Worm (Caenorhabditis elegans) whole organism, L1 larva: ENCODE measurements around the gene F59E12.15.

Experiments
- C04F5.9 ChIP-seq: sonication (generic microtip); optimal IDR thresholded peaks from 2 replicates; lab custom pipeline; 2016; ENCODE audit warnings: missing genetic modification characterization, missing compliant biosample characterization
- C16A3.4 ChIP-seq: fragments of 150-350 bp; optimal IDR thresholded peaks from 2 replicates; lab custom pipeline; 2014; ENCODE audit warnings: missing biosample characterization, missing genetic modification characterization
- Y116A8C.19 ChIP-seq: sonication (generic microtip); optimal IDR thresholded peaks from 2 replicates; lab custom pipeline; 2016; ENCODE audit warnings: missing compliant biosample characterization, missing genetic modification characterization, borderline replicate concordance
- aha-1 ChIP-seq: fragments of 150-350 bp; optimal IDR thresholded peaks from 2 replicates; lab custom pipeline; 2014; ENCODE audit warnings: missing biosample characterization, missing genetic modification characterization
- alr-1 ChIP-seq: fragments of 200-800 bp; sonication (Bioruptor generic); optimal IDR thresholded peaks from 2 replicates; lab custom pipeline; 2018; ENCODE audit warnings: borderline replicate concordance, mild to moderate bottlenecking, missing genetic modification characterization, missing compliant biosample characterization
- aly-2 ChIP-seq: fragments of 150-350 bp; optimal IDR thresholded peaks from 2 replicates; lab custom pipeline; 2014; ENCODE audit warnings: missing biosample characterization, missing genetic modification characterization
- blmp-1 ChIP-seq: fragments of 150-350 bp; optimal IDR thresholded peaks from 2 replicates; lab custom pipeline; 2014; ENCODE audit warnings: missing biosample characterization, missing genetic modification characterization
- ceh-63 ChIP-seq: fragments of 200-800 bp; sonication (Bioruptor generic); optimal IDR thresholded peaks from 2 replicates; lab custom pipeline; 2018; ENCODE audit warnings: mild to moderate bottlenecking, missing genetic modification characterization, missing compliant biosample characterization
- ceh-90 ChIP-seq: sonication (generic microtip); optimal IDR thresholded peaks from 2 replicates; lab custom pipeline; 2016; ENCODE audit warnings: missing genetic modification characterization, missing compliant biosample characterization
- dsc-1 ChIP-seq: sonication (generic microtip); optimal IDR thresholded peaks from 2 replicates; lab custom pipeline; 2016; ENCODE audit warnings: mild to moderate bottlenecking, missing genetic modification characterization, missing compliant biosample characterization
- efl-3 ChIP-seq: fragments of 200-800 bp; sonication (Bioruptor generic); optimal IDR thresholded peaks from 2 replicates; lab custom pipeline; 2018; ENCODE audit warnings: mild to moderate bottlenecking, missing genetic modification characterization, missing compliant biosample characterization
- egl-13 ChIP-seq: sonication (generic microtip); optimal IDR thresholded peaks from 2 replicates; lab custom pipeline; 2016; ENCODE audit warnings: missing genotype, missing genetic modification reagents, missing genetic modification characterization, missing compliant biosample characterization
- elt-3 ChIP-seq, 6 experiments: fragments of 150-350 bp in 1 of 6; sonication (generic microtip); optimal IDR thresholded peaks; 2 replicates each; lab custom pipeline; 2017 to 2018; ENCODE audit warnings: missing biosample characterization in 6 of 6, missing genetic modification characterization in 6 of 6, inconsistent platforms in 1 of 6
- ets-5 ChIP-seq: fragments of 200-800 bp; sonication (Bioruptor generic); IDR thresholded peaks from 2 replicates; pipeline ENCODE4 v1.3.6; 2022; ENCODE audit warnings: missing genetic modification characterization, missing compliant biosample characterization
- fkh-8 ChIP-seq: sonication (generic microtip); optimal IDR thresholded peaks from 2 replicates; lab custom pipeline; 2016; ENCODE audit warnings: mild to moderate bottlenecking, missing genetic modification characterization, missing compliant biosample characterization
- fos-1 ChIP-seq: fragments of 150-350 bp; optimal IDR thresholded peaks from 2 replicates; lab custom pipeline; 2014; ENCODE audit warnings: missing biosample characterization, missing genetic modification characterization
- grh-1 ChIP-seq: fragments of 200-800 bp; sonication (Bioruptor generic); IDR thresholded peaks from 2 replicates; pipeline ENCODE4 v1.3.6; 2022; ENCODE audit warnings: missing genetic modification reagents, missing genetic modification characterization, missing compliant biosample characterization
- hlh-17 ChIP-seq: fragments of 200-800 bp; sonication (Bioruptor generic); optimal IDR thresholded peaks from 2 replicates; lab custom pipeline; 2018; ENCODE audit warnings: missing genetic modification characterization, mild to moderate bottlenecking, missing compliant biosample characterization, moderate library complexity, borderline replicate concordance
- isw-1 ChIP-seq: fragments of 200-800 bp; sonication (Bioruptor generic); IDR thresholded peaks from 2 replicates; pipeline ENCODE4 v1.3.6; 2022; ENCODE audit warnings: missing genetic modification characterization, missing compliant biosample characterization
- jun-1 ChIP-seq: fragments of 150-350 bp; optimal IDR thresholded peaks from 2 replicates; lab custom pipeline; 2014; ENCODE audit warnings: missing biosample characterization, missing genetic modification reagents, missing genetic modification characterization
- lin-35 ChIP-seq, 2 experiments: fragments of 150-350 bp; optimal IDR thresholded peaks; 2 replicates each; lab custom pipeline; 2014; ENCODE audit warnings: missing biosample characterization in 2 of 2, missing genetic modification characterization in 2 of 2, missing genetic modification reagents in 2 of 2
- lin-39 ChIP-seq: fragments of 150-350 bp; optimal IDR thresholded peaks from 2 replicates; lab custom pipeline; 2014; ENCODE audit warnings: missing biosample characterization, missing genetic modification reagents, missing genetic modification characterization
- lir-3 ChIP-seq: sonication (generic microtip); optimal IDR thresholded peaks from 2 replicates; lab custom pipeline; 2016; ENCODE audit warnings: mild to moderate bottlenecking, missing genetic modification characterization, moderate library complexity, missing compliant biosample characterization; ENCODE audit not compliant: poor library complexity
- lsy-2 ChIP-seq, 2 experiments: fragments of 150-350 bp; optimal IDR thresholded peaks; 2 replicates each; lab custom pipeline; 2014; ENCODE audit warnings: missing biosample characterization in 2 of 2, missing genetic modification characterization in 2 of 2
- mab-9 ChIP-seq: fragments of 200-800 bp; sonication (Bioruptor generic); IDR thresholded peaks from 2 replicates; pipeline ENCODE4 v1.3.6; 2022; ENCODE audit warnings: missing genetic modification reagents, missing genetic modification characterization, missing compliant biosample characterization
- mef-2 ChIP-seq: fragments of 150-350 bp; optimal IDR thresholded peaks from 2 replicates; lab custom pipeline; 2014; ENCODE audit warnings: missing biosample characterization, missing genetic modification characterization
- mep-1 ChIP-seq: fragments of 150-350 bp; optimal IDR thresholded peaks from 2 replicates; lab custom pipeline; 2014; ENCODE audit warnings: missing biosample characterization, missing genetic modification characterization
- nhr-12 ChIP-seq: sonication (generic microtip); optimal IDR thresholded peaks from 2 replicates; lab custom pipeline; 2017; ENCODE audit warnings: missing biosample characterization, missing genetic modification characterization
- nhr-28 ChIP-seq: fragments of 150-350 bp; optimal IDR thresholded peaks from 2 replicates; lab custom pipeline; 2014; ENCODE audit warnings: missing biosample characterization, missing genetic modification characterization
- nhr-71 ChIP-seq: sonication (generic microtip); optimal IDR thresholded peaks from 2 replicates; lab custom pipeline; 2016; ENCODE audit warnings: mild to moderate bottlenecking, missing genetic modification characterization, moderate library complexity, missing compliant biosample characterization
- nhr-77 ChIP-seq: fragments of 150-350 bp; optimal IDR thresholded peaks from 2 replicates; lab custom pipeline; 2014; ENCODE audit warnings: missing biosample characterization, missing genetic modification characterization
- nhr-84 ChIP-seq: sonication (generic microtip); optimal IDR thresholded peaks from 2 replicates; lab custom pipeline; 2017; ENCODE audit warnings: missing biosample characterization, missing genetic modification characterization
- nhr-85 ChIP-seq: sonication (generic microtip); peaks from one replicate; lab custom pipeline; 2016; ENCODE audit warnings: missing genetic modification characterization, inconsistent platforms, missing compliant biosample characterization
- pqm-1 ChIP-seq: sonication (generic microtip); optimal IDR thresholded peaks from 3 replicates; lab custom pipeline; 2017; ENCODE audit warnings: missing biosample characterization, missing genetic modification characterization
- sox-4 ChIP-seq: sonication (generic microtip); optimal IDR thresholded peaks from 2 replicates; lab custom pipeline; 2016; ENCODE audit warnings: missing genetic modification characterization, missing compliant biosample characterization
- sup-37 ChIP-seq: fragments of 200-800 bp; sonication (Bioruptor generic); optimal IDR thresholded peaks from 2 replicates; lab custom pipeline; 2018; ENCODE audit warnings: mild to moderate bottlenecking, missing genetic modification characterization, missing compliant biosample characterization
- tbx-2 ChIP-seq: sonication (generic microtip); optimal IDR thresholded peaks from 2 replicates; lab custom pipeline; 2016; ENCODE audit warnings: missing genetic modification characterization, missing compliant biosample characterization
- unc-130 ChIP-seq: fragments of 150-350 bp; optimal IDR thresholded peaks from 2 replicates; lab custom pipeline; 2017; ENCODE audit warnings: missing biosample characterization, missing genetic modification characterization, inconsistent platforms
- unc-30 ChIP-seq: sonication (generic microtip); optimal IDR thresholded peaks from 2 replicates; lab custom pipeline; 2017; ENCODE audit warnings: missing biosample characterization, missing genetic modification characterization
- unc-86 ChIP-seq: sonication (generic microtip); optimal IDR thresholded peaks from 2 replicates; lab custom pipeline; 2016; ENCODE audit warnings: missing genetic modification characterization, missing compliant biosample characterization
- unc-98 ChIP-seq: fragments of 200-800 bp; sonication (Bioruptor generic); IDR thresholded peaks from 2 replicates; pipeline ENCODE4 v1.3.6; 2022; ENCODE audit warnings: missing genetic modification characterization, missing compliant biosample characterization
- xbp-1 ChIP-seq: sonication (generic microtip); optimal IDR thresholded peaks from 2 replicates; lab custom pipeline; 2016; ENCODE audit warnings: missing genetic modification characterization, missing compliant biosample characterization
- zag-1 ChIP-seq: fragments of 150-350 bp; optimal IDR thresholded peaks from 2 replicates; lab custom pipeline; 2014; ENCODE audit warnings: missing biosample characterization, missing genetic modification characterization
- zip-4 ChIP-seq: fragments of 200-800 bp; sonication (Bioruptor generic); optimal IDR thresholded peaks from 2 replicates; lab custom pipeline; 2018; ENCODE audit warnings: mild to moderate bottlenecking, missing genetic modification characterization, moderate library complexity, missing compliant biosample characterization
- ztf-4 ChIP-seq: fragments of 150-350 bp; optimal IDR thresholded peaks from 2 replicates; lab custom pipeline; 2014; ENCODE audit warnings: missing biosample characterization, missing genetic modification characterization

Gene F59E12.15

ce11 chrII:5667540-5667939, 39.4 kb upstream of the F59E12.15 start:
- TF ChIP-seq elt-3 (tag; optimal IDR thresholded peaks at IDR 0.05; lab: Kevin White, UChicago): no peak
- TF ChIP-seq mep-1 (tag; lab: Kevin White, UChicago): no peak
- no peak for TF ChIP-seq zag-1 (tag; lab: Kevin White, UChicago)
- TF ChIP-seq, all 84 proteins: peak for 0

DNA sequence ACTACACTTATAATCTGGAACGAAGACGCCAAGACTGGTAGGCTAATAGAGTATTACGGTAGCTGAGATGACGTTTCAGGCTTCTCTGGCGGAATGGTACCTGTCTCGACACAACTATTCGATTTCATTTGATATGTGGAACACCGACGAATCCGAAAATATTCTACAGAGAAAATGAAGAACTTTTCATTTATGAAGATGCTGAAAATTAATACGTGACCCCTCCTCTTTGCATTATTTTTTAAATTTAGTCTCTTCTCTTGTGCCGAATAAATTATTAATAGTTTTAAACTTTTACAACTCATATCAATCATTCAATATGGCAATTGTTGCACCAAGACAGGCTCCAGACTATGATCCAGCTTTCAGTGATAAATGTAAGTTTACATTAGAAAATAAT, 37.8 kb upstream of the F59E12.15 start, which contains the start of gene C25H3.16:
Gene C25H3.16, plus strand, starts transcription at position 301 of the 400 bp plus-strand sequence.
- TF ChIP-seq alr-1 (tag; lab: Kevin White, UChicago) (no peak), lin-39 (tag; lab: Kevin White, UChicago) (no peak), unc-130 (tag; lab: Kevin White, UChicago) (no peak), sup-37 (no peak), pqm-1 (no peak), zip-4 (GFP tag; lab: Kevin White, UChicago) (no peak), mep-1 (tag; lab: Kevin White, UChicago) (no peak)

- TF ChIP-seq grh-1 (GFP tag; lab: Robert Waterston, UW): no peak
- TF ChIP-seq nhr-77: no peak
- no peak for TF ChIP-seq Y116A8C.19 (tag; lab: Kevin White, UChicago)
- no peak for TF ChIP-seq egl-13
- TF ChIP-seq nhr-85 (tag; lab: Kevin White, UChicago): no peak
- no peak for TF ChIP-seq unc-30 (tag; lab: Kevin White, UChicago)
- no peak for TF ChIP-seq zip-4 (GFP tag; lab: Kevin White, UChicago)
- no peak for TF ChIP-seq efl-3 (GFP tag; lab: Kevin White, UChicago)
- no peak for TF ChIP-seq ets-5 (GFP tag; lab: Robert Waterston, UW)
- no peak for TF ChIP-seq sup-37
- TF ChIP-seq nhr-84 (tag; lab: Kevin White, UChicago): no peak
- no peak for TF ChIP-seq ceh-90 (tag; lab: Kevin White, UChicago)
- no peak for TF ChIP-seq lsy-2 (tag; optimal IDR thresholded peaks at IDR 0.05; lab: Kevin White, UChicago)
These were observed 36.9 kb upstream of the F59E12.15 start, which contains the start of gene C25H3.15 for ce11 chrII:5665029-5665428. Gene C25H3.15, plus strand, starts transcription at chrII:5665329.

DNA sequence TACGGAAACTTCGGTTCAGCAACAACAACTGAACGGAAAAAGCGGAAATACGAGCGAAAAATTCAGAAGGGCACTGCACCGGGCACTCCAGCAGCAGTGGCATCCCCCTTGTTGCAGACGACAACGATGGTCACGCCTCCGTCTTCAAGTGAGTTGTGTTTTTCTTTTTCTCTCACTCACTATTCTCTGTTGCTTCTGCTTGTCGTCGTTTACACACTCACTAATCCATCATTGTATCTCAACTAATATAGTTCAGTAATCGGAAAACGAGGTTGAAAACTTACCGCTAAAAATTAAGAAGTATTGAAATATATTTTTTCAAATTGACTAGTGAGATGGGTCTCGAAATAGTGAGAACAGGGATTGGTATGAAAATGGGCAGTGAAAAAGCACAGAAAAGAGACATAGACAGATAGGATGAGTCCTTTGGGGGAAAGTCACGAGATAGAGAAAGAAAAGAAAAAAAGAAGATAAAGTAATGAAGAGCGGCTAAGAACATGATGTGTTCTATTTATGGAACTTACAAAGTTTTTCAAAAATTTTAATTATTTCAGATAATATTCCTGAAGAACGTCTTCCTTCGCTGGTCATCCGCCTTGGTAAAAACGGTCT, 35.1 kb upstream of the F59E12.15 start:
- TF ChIP-seq xbp-1 (peak; percentile 2), nhr-12 (tag; lab: Kevin White, UChicago) (no peak), jun-1 (tag; lab: Kevin White, UChicago) (no peak), Y116A8C.19 (tag; lab: Kevin White, UChicago) (no peak), hlh-17 (GFP tag; lab: Kevin White, UChicago) (no peak), mep-1 (tag; lab: Kevin White, UChicago) (no peak), aly-2 (no peak), C04F5.9 (tag; lab: Kevin White, UChicago) (no peak), lin-39 (tag; lab: Kevin White, UChicago) (no peak), unc-30 (tag; lab: Kevin White, UChicago) (no peak), lir-3 (tag; lab: Kevin White, UChicago) (no peak), fkh-8 (no peak), aha-1 (tag; lab: Kevin White, UChicago) (no peak), sox-4 (tag; lab: Kevin White, UChicago) (no peak), unc-86 (tag; lab: Kevin White, UChicago) (no peak), lin-35 (GFP tag; optimal IDR thresholded peaks at IDR 0.05; lab: Kevin White, UChicago) (peak in 1 of 2 experiments; percentile 6), tbx-2 (tag; lab: Kevin White, UChicago) (no peak), C16A3.4 (tag; lab: Kevin White, UChicago) (no peak), unc-98 (GFP tag; lab: Robert Waterston, UW) (no peak), ceh-63 (GFP tag; lab: Kevin White, UChicago) (no peak), blmp-1 (tag; lab: Kevin White, UChicago) (peak; percentile 59), isw-1 (GFP tag; lab: Robert Waterston, UW) (no peak), dsc-1 (no peak), ztf-4 (tag; lab: Kevin White, UChicago) (no peak), ets-5 (GFP tag; lab: Robert Waterston, UW) (no peak), mef-2 (tag; lab: Kevin White, UChicago) (peak; percentile 48), nhr-71 (peak; percentile 43), pqm-1 (no peak), nhr-28 (tag; lab: Kevin White, UChicago) (no peak), fos-1 (tag; lab: Kevin White, UChicago) (no peak), zag-1 (tag; lab: Kevin White, UChicago) (no peak), mab-9 (GFP tag; lab: Robert Waterston, UW) (no peak)
